Fruit fly (Drosophila melanogaster): Measurements from ENCODE around the gene ssp7.

DNA sequence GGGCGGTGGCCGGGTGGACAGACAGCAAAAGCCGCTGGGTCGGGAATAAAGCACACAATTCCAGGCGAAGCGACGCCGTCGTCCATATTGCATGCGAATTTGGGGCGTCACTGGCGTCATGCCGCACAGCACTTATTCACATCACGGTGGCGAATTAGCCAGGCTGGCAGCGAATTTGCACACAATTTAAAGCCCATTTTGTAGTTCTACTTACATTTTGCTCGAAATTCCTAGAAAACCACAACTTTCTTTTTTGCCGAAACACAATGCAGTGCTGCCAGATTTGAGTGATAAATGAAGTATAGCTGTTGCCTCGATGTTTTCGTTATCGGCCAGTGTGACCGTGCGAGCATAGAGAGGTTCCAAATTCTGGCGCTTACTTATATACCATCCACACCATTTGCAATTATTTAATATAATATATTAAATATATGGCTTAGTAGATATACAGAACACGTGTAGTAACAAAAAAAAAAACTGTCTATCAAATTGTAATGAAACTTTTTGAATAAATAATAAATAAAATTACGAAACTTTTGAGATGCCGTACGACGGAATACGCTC is 8.3 kb upstream of the ssp7 start, which contains the start of gene Ran:
- TF ChIP-seq Abd-B (GFP tag; optimal IDR thresholded peaks at IDR 0.05): no peak
- TF ChIP-seq Hr78 (GFP tag; optimal IDR thresholded peaks at IDR 0.05): no peak
- no peak for TF ChIP-seq h (GFP tag; optimal IDR thresholded peaks at IDR 0.05)
- no peak for TF ChIP-seq CG32264 (GFP tag; optimal IDR thresholded peaks at IDR 0.05)
- no peak for TF ChIP-seq fru (GFP tag; optimal IDR thresholded peaks at IDR 0.05)
- TF ChIP-seq dl (GFP tag; optimal IDR thresholded peaks at IDR 0.05; ENCODE audit: insufficient read depth in 1 of 2, partially characterized antibody in 2 of 2): no peak
- TF ChIP-seq CG9705 (GFP tag; optimal IDR thresholded peaks at IDR 0.05): no peak
- TF ChIP-seq GATAd (GFP tag; optimal IDR thresholded peaks at IDR 0.05): no peak
- no peak for TF ChIP-seq Myc (optimal IDR thresholded peaks at IDR 0.05)
